Worm (Caenorhabditis elegans): ENCODE measurements around the gene F38B6.6.

F38B6.6 gene

ce11 chrX:6691653-6692052 lies 1.8 kb upstream of the F38B6.6 start:
- TF ChIP-seq egl-13 (tag; optimal IDR thresholded peaks at IDR 0.05) (no peak), tlp-1 (tag; optimal IDR thresholded peaks at IDR 0.05) (no peak), lin-15B (tag; optimal IDR thresholded peaks at IDR 0.05) (no peak), ceh-82 (tag; optimal IDR thresholded peaks at IDR 0.05) (no peak), unc-62 (GFP tag; optimal IDR thresholded peaks at IDR 0.05) (no peak), aly-2 (tag; optimal IDR thresholded peaks at IDR 0.05) (no peak), lin-35 (GFP tag; optimal IDR thresholded peaks at IDR 0.05) (no peak), C34B4.2 (tag; optimal IDR thresholded peaks at IDR 0.05) (no peak), mef-2 (tag; optimal IDR thresholded peaks at IDR 0.05) (no peak), nhr-76 (tag; optimal IDR thresholded peaks at IDR 0.05) (no peak)

ce11 chrX:6688953-6689562 lies 827 bp downstream of the F38B6.6 start:
- no peak for TF ChIP-seq efl-1 (optimal IDR thresholded peaks at IDR 0.05)
- no peak for TF ChIP-seq efl-1 (GFP tag; optimal IDR thresholded peaks at IDR 0.05 in 1 of 2)
- TF ChIP-seq snu-23 (GFP tag; optimal IDR thresholded peaks at IDR 0.05): no peak
- TF ChIP-seq dsc-1 (tag; optimal IDR thresholded peaks at IDR 0.05): peak; percentile 66
- no peak for TF ChIP-seq alr-1 (tag; optimal IDR thresholded peaks at IDR 0.05; ENCODE audit: borderline replicate concordance)
- TF ChIP-seq ceh-82 (tag; optimal IDR thresholded peaks at IDR 0.05): no peak
- no peak for TF ChIP-seq elt-2 (tag; optimal IDR thresholded peaks at IDR 0.05)
- TF ChIP-seq ceh-88 (GFP tag; IDR thresholded peaks at IDR 0.05): no peak
- no peak for TF ChIP-seq dpl-1 (GFP tag; optimal IDR thresholded peaks at IDR 0.05)

DNA sequence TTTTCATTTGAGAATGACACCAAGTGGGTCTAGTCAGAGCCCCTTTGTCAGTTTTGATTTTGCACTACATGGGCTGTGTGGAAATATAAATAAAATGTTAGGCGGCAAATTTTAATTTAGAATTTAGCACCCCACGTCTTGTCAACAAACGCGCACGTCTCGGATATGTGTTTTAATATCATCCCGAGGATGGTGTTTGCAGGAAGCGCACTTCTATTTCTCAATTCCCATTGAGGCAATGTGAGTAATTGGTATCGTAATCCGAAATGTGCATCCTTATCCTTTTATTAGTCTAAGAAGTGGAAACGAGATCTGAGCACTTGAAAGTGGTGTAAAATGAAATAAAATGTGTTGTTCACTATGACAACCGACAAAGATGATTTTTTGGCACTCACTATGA lies 2.1 kb downstream of the F38B6.6 start:
- TF ChIP-seq fkh-8 (tag; optimal IDR thresholded peaks at IDR 0.05) (no peak), unc-86 (tag; optimal IDR thresholded peaks at IDR 0.05) (no peak), dsc-1 (tag; optimal IDR thresholded peaks at IDR 0.05) (peak; percentile 50), ceh-63 (GFP tag; optimal IDR thresholded peaks at IDR 0.05) (peak; percentile 85)

- TF ChIP-seq vab-15 (tag; optimal IDR thresholded peaks at IDR 0.05) (peak; percentile 1), tbx-2 (tag; optimal IDR thresholded peaks at IDR 0.05) (peak; percentile 29), egl-13 (tag; optimal IDR thresholded peaks at IDR 0.05) (peak; percentile 36), jun-1 (tag; optimal IDR thresholded peaks at IDR 0.05) (no peak)
Measured at ce11 chrX:6687345-6687744, 2.5 kb downstream of the F38B6.6 start.

DNA sequence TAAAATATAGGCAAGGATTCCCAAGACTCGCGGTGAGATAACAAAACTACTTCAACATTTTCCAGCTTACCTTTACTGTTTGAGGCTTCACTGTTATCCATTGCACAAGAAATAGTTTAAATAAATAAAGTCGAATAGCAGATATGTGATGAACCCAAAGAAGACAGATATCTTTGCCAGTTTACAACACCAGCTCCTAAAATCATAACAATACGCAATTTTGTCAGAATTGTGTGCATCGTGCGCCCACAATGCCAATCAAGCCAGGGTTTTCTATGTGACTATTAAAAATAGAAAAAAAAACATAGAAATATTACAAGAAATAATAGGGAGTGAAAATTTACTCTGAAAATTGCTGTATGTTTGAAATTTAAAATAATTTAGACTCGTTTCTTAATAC lies 7.2 kb downstream of the F38B6.6 start, which contains the start of gene F38B6.8:
Gene F38B6.8 (minus strand): TSS at position 101 of the 400 bp plus-strand sequence.
- TF ChIP-seq sptf-1 (tag; optimal IDR thresholded peaks at IDR 0.05) (no peak), nhr-28 (tag; optimal IDR thresholded peaks at IDR 0.05) (no peak), elt-3 (tag; optimal IDR thresholded peaks at IDR 0.05) (no peak), aly-2 (tag; optimal IDR thresholded peaks at IDR 0.05) (no peak), efl-3 (GFP tag; optimal IDR thresholded peaks at IDR 0.05) (no peak)

ce11 chrX:6674333-6674919 lies 15.5 kb downstream of the F38B6.6 start, which contains the start of gene F38B6.4:
Gene F38B6.4, plus strand, starts transcription at chrX:6674869.
- TF ChIP-seq efl-3 (GFP tag; optimal IDR thresholded peaks at IDR 0.05) (no peak), elt-2 (tag; optimal IDR thresholded peaks at IDR 0.05) (peak; percentile 18)

DNA sequence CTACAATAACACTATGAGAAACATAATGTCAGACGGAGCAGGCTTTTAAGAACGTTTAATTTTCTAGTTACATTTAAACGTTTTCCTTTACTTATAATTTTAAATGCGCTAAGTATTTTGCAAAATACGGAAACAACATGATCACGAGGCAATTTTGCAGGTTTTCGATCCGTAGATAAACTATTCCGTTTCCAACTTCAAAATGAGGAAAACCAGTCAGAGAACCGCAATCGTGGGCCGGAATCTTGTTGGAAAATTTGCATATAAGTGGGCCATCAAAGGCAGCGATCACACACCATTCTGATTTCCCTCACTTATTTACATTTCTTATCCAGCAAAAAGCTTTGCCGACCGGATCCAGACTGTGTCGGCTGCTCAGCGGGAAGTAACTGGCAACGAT lies 17.4 kb downstream of the F38B6.6 start, which contains the start of gene col-172:
Gene col-172 (plus strand): TSS at position 301 of the 400 bp plus-strand sequence.
- TF ChIP-seq lir-3 (tag; optimal IDR thresholded peaks at IDR 0.05; ENCODE audit: poor library complexity): no peak
- no peak for TF ChIP-seq fkh-4 (tag; optimal IDR thresholded peaks at IDR 0.05; ENCODE audit: borderline replicate concordance)
- no peak for TF ChIP-seq nhr-20 (tag; optimal IDR thresholded peaks at IDR 0.05)
- TF ChIP-seq C34B4.2 (tag; optimal IDR thresholded peaks at IDR 0.05): no peak
- no peak for TF ChIP-seq mef-2 (tag; optimal IDR thresholded peaks at IDR 0.05)
- TF ChIP-seq unc-98 (GFP tag; IDR thresholded peaks at IDR 0.05): no peak
- no peak for TF ChIP-seq nhr-237 (tag; optimal IDR thresholded peaks at IDR 0.05)
- no peak for TF ChIP-seq Y116A8C.19 (tag; optimal IDR thresholded peaks at IDR 0.05; ENCODE audit: borderline replicate concordance)
- no peak for TF ChIP-seq unc-130 (tag; optimal IDR thresholded peaks at IDR 0.05)
- TF ChIP-seq swsn-7 (tag; optimal IDR thresholded peaks at IDR 0.05): no peak
- no peak for TF ChIP-seq egl-27 (tag; optimal IDR thresholded peaks at IDR 0.05)
- no peak for TF ChIP-seq nhr-12 (tag; optimal IDR thresholded peaks at IDR 0.05)
- no peak for TF ChIP-seq rnt-1 (tag; optimal IDR thresholded peaks at IDR 0.05)
- no peak for TF ChIP-seq lsy-2 (tag; optimal IDR thresholded peaks at IDR 0.05)
- no peak for TF ChIP-seq ztf-11 (tag; optimal IDR thresholded peaks at IDR 0.05)

All from whole organism, L1 larva.